Worm (Caenorhabditis elegans) whole organism, L4 larva: ENCODE results near the gene sulp-4.

Experiments
- F49E8.2 ChIP-seq: sonication (generic microtip); optimal IDR thresholded peaks from 2 replicates; lab custom pipeline; 2016; ENCODE audit warnings: missing compliant biosample characterization, mild to moderate bottlenecking, missing genetic modification characterization, borderline replicate concordance
- R02D3.7 ChIP-seq: fragments of 150-350 bp; sonication (generic microtip); optimal IDR thresholded peaks from 3 replicates; lab custom pipeline; 2014; ENCODE audit warnings: missing biosample characterization, missing genetic modification characterization
- Y75B8A.6 ChIP-seq: fragments of 200-800 bp; sonication (Bioruptor generic); IDR thresholded peaks from 2 replicates; pipeline ENCODE4 v1.3.6; 2022; ENCODE audit warnings: missing genetic modification reagents, missing genetic modification characterization, missing compliant biosample characterization
- attf-4 ChIP-seq: sonication (generic microtip); optimal IDR thresholded peaks from 3 replicates; lab custom pipeline; 2017; ENCODE audit warnings: missing biosample characterization, missing genetic modification characterization
- lin-13 ChIP-seq: fragments of 150-350 bp; optimal IDR thresholded peaks from 2 replicates; lab custom pipeline; 2014; ENCODE audit warnings: missing biosample characterization, missing genetic modification reagents, missing genetic modification characterization
- mep-1 ChIP-seq: fragments of 150-350 bp; sonication (generic microtip); optimal IDR thresholded peaks from 3 replicates; lab custom pipeline; 2014; ENCODE audit warnings: missing biosample characterization, missing genetic modification characterization
- nhr-28 ChIP-seq: fragments of 150-350 bp; optimal IDR thresholded peaks from 2 replicates; lab custom pipeline; 2014; ENCODE audit warnings: missing biosample characterization, missing genetic modification characterization
- pha-4 ChIP-seq, 2 experiments: fragments of 150-350 bp in 1 of 2; fragments of 200-800 bp in 1 of 2; sonication (Bioruptor generic) in 1 of 2; IDR thresholded peaks in 1 of 2; optimal IDR thresholded peaks in 1 of 2; 2 replicates each; pipeline versions ENCODE4 v1.3.6 to Lab custom; 2014 to 2022; ENCODE audit warnings: missing genetic modification characterization in 2 of 2, missing genetic modification reagents in 2 of 2, missing biosample characterization in 1 of 2, missing compliant biosample characterization in 1 of 2
- unc-62 ChIP-seq, 3 experiments: fragments of 150-350 bp in 1 of 3; sonication (generic microtip); optimal IDR thresholded peaks in 2 of 3; peaks in 1 of 3; 1 replicate in 1 of 3; 2 replicates in 2 of 3; lab custom pipeline; 2014 to 2017; ENCODE audit warnings: missing biosample characterization in 3 of 3, missing genetic modification characterization in 3 of 3, missing genetic modification reagents in 3 of 3, missing genotype in 1 of 3

ce11 chrV:11856022-11856421 lies 19.1 kb upstream of the sulp-4 start:
- TF ChIP-seq unc-62 (GFP tag; optimal IDR thresholded peaks at IDR 0.05 in 1 of 2; lab: Kevin White, UChicago) (peak in 1 of 2 experiments; percentile 74), unc-62 (tag; optimal IDR thresholded peaks at IDR 0.05; lab: Kevin White, UChicago) (no peak), nhr-28 (tag; lab: Kevin White, UChicago) (no peak), lin-13 (GFP tag; lab: Kevin White, UChicago) (no peak), Y75B8A.6 (no peak), mep-1 (tag; lab: Kevin White, UChicago) (no peak), attf-4 (tag; lab: Kevin White, UChicago) (no peak), pha-4 (GFP tag; IDR thresholded peaks at IDR 0.05; lab: Robert Waterston, UW) (no peak), pha-4 (tag; optimal IDR thresholded peaks at IDR 0.05; lab: Kevin White, UChicago) (no peak), R02D3.7 (tag; lab: Kevin White, UChicago) (no peak), F49E8.2 (tag; lab: Kevin White, UChicago) (no peak)
